Worm (Caenorhabditis elegans): ENCODE data around the gene Y39B6A.1.

Gene Y39B6A.1

DNA sequence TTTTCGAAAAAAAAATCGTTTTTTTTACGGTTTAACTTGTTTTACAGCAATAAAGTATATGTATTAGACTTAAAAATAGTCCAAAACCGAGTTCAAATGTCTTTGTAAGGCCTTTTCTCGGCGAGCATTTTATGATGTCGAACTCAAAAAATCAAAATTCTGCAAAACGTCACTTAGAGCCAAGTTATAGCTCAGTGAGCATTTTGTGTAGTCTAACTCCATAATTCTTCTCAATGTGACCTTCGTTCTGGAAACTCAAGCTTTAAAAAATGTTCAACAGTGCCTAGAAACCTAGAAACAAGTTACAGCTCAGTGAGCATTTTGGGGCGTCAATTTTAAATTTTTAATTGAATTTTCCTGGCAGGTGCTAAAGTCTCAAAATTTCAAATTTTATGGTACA is 27.7 kb downstream of the Y39B6A.1 start:
- no peak for TF ChIP-seq ztf-23 (GFP tag; IDR thresholded peaks at IDR 0.05)

DNA sequence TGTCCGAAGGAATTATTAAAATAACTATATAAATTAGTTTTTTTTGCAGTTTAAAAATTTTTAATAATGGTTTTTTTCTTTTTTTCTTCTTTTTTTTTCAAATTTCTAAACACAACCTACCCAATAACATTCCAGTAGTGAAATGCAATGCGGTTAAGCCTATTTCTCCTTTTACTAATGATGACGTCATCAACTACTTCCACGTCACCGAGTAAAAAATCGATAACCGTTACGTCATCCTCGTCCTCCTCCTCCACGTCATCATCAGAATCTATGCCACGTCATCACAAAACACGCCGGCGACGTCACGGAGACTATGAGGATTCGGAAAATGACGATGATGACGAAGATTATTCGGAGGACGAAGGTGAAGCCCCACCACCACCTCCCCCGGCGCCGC is 28.8 kb downstream of the Y39B6A.1 start, which contains the start of gene hot-2:
TSS of gene hot-2 (plus strand) at position 134 of the 400 bp plus-strand sequence.
- no peak for TF ChIP-seq flt-1 (GFP tag; IDR thresholded peaks at IDR 0.05)
- TF ChIP-seq T22C8.4 (GFP tag; IDR thresholded peaks at IDR 0.05), result no peak
- no peak for TF ChIP-seq ztf-29 (GFP tag; IDR thresholded peaks at IDR 0.05)
- no peak for TF ChIP-seq cog-1 (tag; optimal IDR thresholded peaks at IDR 0.05)

DNA sequence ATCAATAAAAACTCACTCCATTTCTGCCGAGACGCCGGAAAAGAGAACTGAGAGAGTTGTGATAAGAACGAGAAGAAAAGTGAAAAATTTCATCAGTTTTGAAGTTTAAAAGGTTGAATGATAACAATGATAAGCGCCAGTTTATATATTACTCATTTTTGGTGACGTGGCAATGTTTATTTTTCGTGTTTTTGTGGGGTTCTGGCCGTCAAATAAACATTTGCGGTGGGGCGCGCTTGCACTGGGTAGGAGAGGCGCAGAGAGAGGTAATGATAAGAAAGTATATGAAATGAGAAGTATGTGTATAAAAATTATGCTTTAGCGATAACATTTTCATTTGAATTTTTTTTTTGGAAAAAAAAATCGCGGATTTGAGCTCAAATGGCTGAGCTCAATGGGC is 44.7 kb downstream of the Y39B6A.1 start, which contains the start of gene Y39B6A.5:
TSS of gene Y39B6A.5 (minus strand) at position 214 of the 400 bp plus-strand sequence.
- no peak for TF ChIP-seq T22C8.4 (GFP tag; IDR thresholded peaks at IDR 0.05)
- no peak for TF ChIP-seq flt-1 (GFP tag; IDR thresholded peaks at IDR 0.05)
- TF ChIP-seq klf-2 (GFP tag; conservative IDR thresholded peaks at IDR 0.05), result no peak
- no peak for TF ChIP-seq med-1 (GFP tag; optimal IDR thresholded peaks at IDR 0.05; ENCODE audit: insufficient read depth)
- no peak for TF ChIP-seq tab-1 (GFP tag; IDR thresholded peaks at IDR 0.05)
- no peak for TF ChIP-seq ztf-23 (GFP tag; IDR thresholded peaks at IDR 0.05)
- TF ChIP-seq cog-1 (tag; optimal IDR thresholded peaks at IDR 0.05), result no peak
- TF ChIP-seq ztf-29 (GFP tag; IDR thresholded peaks at IDR 0.05), result no peak
- no peak for TF ChIP-seq ref-1 (GFP tag; conservative IDR thresholded peaks at IDR 0.05)

DNA sequence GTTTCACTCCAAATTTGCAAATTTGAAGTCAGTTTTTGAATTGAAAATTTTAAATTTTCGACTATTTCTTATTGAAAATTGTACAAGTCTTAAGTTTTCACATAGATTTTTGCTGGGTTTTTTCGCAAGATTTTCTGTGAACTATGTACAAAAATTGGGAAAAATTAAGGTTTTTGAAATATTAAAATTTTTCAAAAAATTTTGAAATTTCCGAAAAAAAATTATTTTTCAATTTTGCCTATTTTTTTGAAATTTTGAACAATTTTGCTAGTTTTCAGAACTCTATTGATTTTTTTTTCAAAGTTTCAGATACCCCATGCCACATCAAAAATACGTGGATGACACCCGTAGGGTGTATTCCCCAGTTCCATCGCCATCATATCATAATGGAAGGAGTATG is 49.6 kb downstream of the Y39B6A.1 start, which contains the start of gene tsp-13:
TSS of gene tsp-13 (plus strand) at position 301 of the 400 bp plus-strand sequence.
- TF ChIP-seq flt-1 (GFP tag; IDR thresholded peaks at IDR 0.05) (no peak), med-1 (GFP tag; optimal IDR thresholded peaks at IDR 0.05; ENCODE audit: insufficient read depth) (no peak), tab-1 (GFP tag; IDR thresholded peaks at IDR 0.05) (no peak), ztf-29 (GFP tag; IDR thresholded peaks at IDR 0.05) (no peak), ztf-23 (GFP tag; IDR thresholded peaks at IDR 0.05) (no peak), ref-1 (GFP tag; conservative IDR thresholded peaks at IDR 0.05) (no peak), cog-1 (tag; optimal IDR thresholded peaks at IDR 0.05) (no peak), T22C8.4 (GFP tag; IDR thresholded peaks at IDR 0.05) (no peak), klf-2 (GFP tag; conservative IDR thresholded peaks at IDR 0.05) (no peak)

DNA sequence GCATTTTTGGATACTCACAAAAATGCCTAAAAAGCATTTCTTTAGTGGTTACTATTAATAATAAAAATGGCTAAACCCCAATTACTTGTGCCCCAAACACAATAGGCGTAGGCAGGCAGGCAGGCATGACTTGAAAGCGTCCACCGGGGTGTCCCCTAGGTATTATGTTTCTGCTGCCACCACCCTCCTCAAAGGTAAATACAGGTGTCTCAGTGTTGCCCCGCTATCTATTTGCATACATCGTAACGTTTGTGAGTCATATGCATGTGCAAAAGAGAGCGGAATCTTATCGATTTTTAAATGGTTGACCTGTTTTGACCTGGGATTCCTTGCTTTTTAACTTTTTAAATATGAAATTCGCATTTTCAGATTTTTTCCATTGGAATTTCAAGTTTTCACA is 50.2 kb downstream of the Y39B6A.1 start:
- TF ChIP-seq T22C8.4 (GFP tag; IDR thresholded peaks at IDR 0.05) (no peak), flt-1 (GFP tag; IDR thresholded peaks at IDR 0.05) (no peak), med-1 (GFP tag; optimal IDR thresholded peaks at IDR 0.05; ENCODE audit: insufficient read depth) (no peak), ref-1 (GFP tag; conservative IDR thresholded peaks at IDR 0.05) (no peak), tab-1 (GFP tag; IDR thresholded peaks at IDR 0.05) (no peak), ztf-23 (GFP tag; IDR thresholded peaks at IDR 0.05) (no peak), cog-1 (tag; optimal IDR thresholded peaks at IDR 0.05) (no peak), klf-2 (GFP tag; conservative IDR thresholded peaks at IDR 0.05) (no peak), ztf-29 (GFP tag; IDR thresholded peaks at IDR 0.05) (no peak)

DNA sequence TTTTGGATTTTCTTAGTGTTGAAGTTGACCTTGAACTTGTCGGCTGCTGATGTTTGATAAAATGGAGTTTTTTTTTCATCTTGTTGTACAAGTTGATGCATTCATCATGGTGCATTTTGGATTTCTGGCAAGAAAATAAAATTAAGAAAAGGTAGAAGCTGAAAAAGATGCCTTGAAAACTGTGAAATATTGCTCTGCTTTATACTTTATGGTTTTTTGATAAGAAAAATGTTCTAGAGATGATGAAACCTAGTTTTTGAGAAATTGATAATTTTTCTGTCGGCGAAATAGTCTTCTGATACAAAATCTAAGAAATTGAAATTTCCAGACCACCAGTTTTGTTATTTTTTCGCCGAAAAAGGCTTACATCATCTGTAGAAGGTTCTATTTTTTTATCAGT is 51.1 kb downstream of the Y39B6A.1 start, which contains the start of gene Y39B6A.69:
TSS of gene Y39B6A.69 (minus strand) at position 101 of the 400 bp plus-strand sequence.
- no peak for TF ChIP-seq ref-1 (GFP tag; conservative IDR thresholded peaks at IDR 0.05)
- no peak for TF ChIP-seq ztf-29 (GFP tag; IDR thresholded peaks at IDR 0.05)
- no peak for TF ChIP-seq ztf-23 (GFP tag; IDR thresholded peaks at IDR 0.05)
- TF ChIP-seq med-1 (GFP tag; optimal IDR thresholded peaks at IDR 0.05; ENCODE audit: insufficient read depth), result no peak
- no peak for TF ChIP-seq T22C8.4 (GFP tag; IDR thresholded peaks at IDR 0.05)
- no peak for TF ChIP-seq cog-1 (tag; optimal IDR thresholded peaks at IDR 0.05)
- no peak for TF ChIP-seq tab-1 (GFP tag; IDR thresholded peaks at IDR 0.05)
- TF ChIP-seq klf-2 (GFP tag; conservative IDR thresholded peaks at IDR 0.05), result no peak
- no peak for TF ChIP-seq flt-1 (GFP tag; IDR thresholded peaks at IDR 0.05)
